Worm (Caenorhabditis elegans) whole organism, L4 larva: ENCODE measurements around the gene atl-1.

Experiments used
- F26F4.8 ChIP-seq: fragments of 200-800 bp; sonication (Bioruptor generic); conservative IDR thresholded peaks from 2 replicates; pipeline ENCODE4 v1.3.6; 2022; ENCODE audit warnings: missing genetic modification characterization, missing compliant biosample characterization
- F37D6.2 ChIP-seq: sonication (generic microtip); optimal IDR thresholded peaks from 2 replicates; lab custom pipeline; 2016; ENCODE audit warnings: mild to moderate bottlenecking, missing genetic modification characterization, missing compliant biosample characterization
- F44E2.7 ChIP-seq: fragments of 200-800 bp; sonication (Bioruptor generic); IDR thresholded peaks from 2 replicates; pipeline ENCODE4 v2.1.2; 2022; ENCODE audit warnings: missing genetic modification characterization, missing compliant biosample characterization
- T26A8.4 ChIP-seq: fragments of 200-800 bp; sonication (Bioruptor generic); IDR thresholded peaks from 2 replicates; pipeline ENCODE4 v1.3.6; 2022; ENCODE audit warnings: missing genetic modification characterization, missing compliant biosample characterization
- Y105C5A.15 ChIP-seq: fragments of 200-800 bp; sonication (Bioruptor generic); IDR thresholded peaks from 2 replicates; pipeline ENCODE4 v1.3.6; 2022; ENCODE audit warnings: missing genetic modification characterization, missing compliant biosample characterization
- Y5F2A.4 ChIP-seq: fragments of 200-800 bp; sonication (Bioruptor generic); optimal IDR thresholded peaks from 2 replicates; lab custom pipeline; 2018; ENCODE audit warnings: mild to moderate bottlenecking, missing genetic modification characterization, missing compliant biosample characterization
- Y75B8A.6 ChIP-seq: fragments of 200-800 bp; sonication (Bioruptor generic); IDR thresholded peaks from 2 replicates; pipeline ENCODE4 v1.3.6; 2022; ENCODE audit warnings: missing genetic modification reagents, missing genetic modification characterization, missing compliant biosample characterization
- ZK337.2 ChIP-seq: fragments of 200-800 bp; sonication (Bioruptor generic); IDR thresholded peaks from 2 replicates; pipeline ENCODE4 v1.3.6; 2022; ENCODE audit warnings: missing genetic modification reagents, missing genetic modification characterization, missing compliant biosample characterization
- ZK546.5 ChIP-seq, 2 experiments: sonication (generic microtip); optimal IDR thresholded peaks; 2 replicates each; lab custom pipeline; 2017; ENCODE audit warnings: missing biosample characterization in 2 of 2, missing genetic modification characterization in 2 of 2
- aha-1 ChIP-seq: fragments of 150-350 bp; peaks from one replicate; lab custom pipeline; 2014; ENCODE audit warnings: missing biosample characterization, missing genetic modification characterization
- ama-1 ChIP-seq: fragments of 150-350 bp; optimal IDR thresholded peaks from 2 replicates; lab custom pipeline; 2014; ENCODE audit warnings: inconsistent platforms, mixed read lengths
- attf-4 ChIP-seq: sonication (generic microtip); optimal IDR thresholded peaks from 3 replicates; lab custom pipeline; 2017; ENCODE audit warnings: missing biosample characterization, missing genetic modification characterization
- ceh-62 ChIP-seq: sonication (generic microtip); optimal IDR thresholded peaks from 2 replicates; lab custom pipeline; 2017; ENCODE audit warnings: missing biosample characterization, missing genetic modification characterization
- ceh-82 ChIP-seq: sonication (generic microtip); optimal IDR thresholded peaks from 2 replicates; lab custom pipeline; 2017; ENCODE audit warnings: missing biosample characterization, missing genetic modification characterization
- ces-1 ChIP-seq: fragments of 150-350 bp; sonication (generic microtip); optimal IDR thresholded peaks from 4 replicates; lab custom pipeline; 2014; ENCODE audit warnings: missing biosample characterization, missing genetic modification reagents, missing genetic modification characterization
- daf-12 ChIP-seq: fragments of 150-350 bp; optimal IDR thresholded peaks from 2 replicates; lab custom pipeline; 2014; ENCODE audit warnings: missing biosample characterization, missing genetic modification reagents, missing genetic modification characterization
- daf-19 ChIP-seq: fragments of 200-800 bp; sonication (Bioruptor generic); conservative IDR thresholded peaks from 2 replicates; pipeline ENCODE4 v1.3.6; 2022; ENCODE audit warnings: missing genetic modification characterization, missing compliant biosample characterization
- daf-8 ChIP-seq: fragments of 200-800 bp; sonication (Bioruptor generic); IDR thresholded peaks from 2 replicates; pipeline ENCODE4 v1.3.6; 2022; ENCODE audit warnings: missing genetic modification characterization, missing compliant biosample characterization
- dmd-6 ChIP-seq: fragments of 200-800 bp; sonication (Bioruptor generic); IDR thresholded peaks from 2 replicates; pipeline ENCODE4 v1.3.6; 2022; ENCODE audit warnings: missing genetic modification reagents, missing genetic modification characterization, missing compliant biosample characterization
- dmd-8 ChIP-seq: fragments of 200-800 bp; sonication (Bioruptor generic); IDR thresholded peaks from 2 replicates; pipeline ENCODE4 v1.3.6; 2022; ENCODE audit warnings: missing genetic modification characterization, missing compliant biosample characterization
- dpl-1 ChIP-seq: fragments of 150-350 bp; optimal IDR thresholded peaks from 2 replicates; lab custom pipeline; 2014; ENCODE audit warnings: missing biosample characterization, missing genetic modification reagents, missing genetic modification characterization
- duxl-1 ChIP-seq: sonication (generic microtip); optimal IDR thresholded peaks from 2 replicates; lab custom pipeline; 2016; ENCODE audit warnings: mild to moderate bottlenecking, missing genetic modification characterization, moderate library complexity, missing compliant biosample characterization; ENCODE audit not compliant: poor library complexity
- egl-27 ChIP-seq: sonication (generic microtip); optimal IDR thresholded peaks from 3 replicates; lab custom pipeline; 2017; ENCODE audit warnings: missing biosample characterization, missing genetic modification reagents, missing genetic modification characterization
- hlh-11 ChIP-seq: fragments of 200-800 bp; sonication (Bioruptor generic); optimal IDR thresholded peaks from 2 replicates; lab custom pipeline; 2018; ENCODE audit warnings: mild to moderate bottlenecking, missing genetic modification characterization, missing compliant biosample characterization
- hlh-30 ChIP-seq: sonication (generic microtip); optimal IDR thresholded peaks from 2 replicates; lab custom pipeline; 2017; ENCODE audit warnings: antibody characterized with exemption, mild to moderate bottlenecking, missing genetic modification characterization, missing compliant biosample characterization; ENCODE audit not compliant: insufficient read depth
- hmg-1.1 ChIP-seq: fragments of 200-800 bp; sonication (Bioruptor generic); IDR thresholded peaks from 2 replicates; pipeline ENCODE4 v1.3.6; 2022; ENCODE audit warnings: missing genetic modification reagents, missing genetic modification characterization, missing compliant biosample characterization
- jun-1 ChIP-seq: fragments of 150-350 bp; optimal IDR thresholded peaks from 2 replicates; lab custom pipeline; 2014; ENCODE audit warnings: missing biosample characterization, missing genetic modification reagents, missing genetic modification characterization
- lim-7 ChIP-seq: fragments of 200-800 bp; sonication (Bioruptor generic); IDR thresholded peaks from 2 replicates; pipeline ENCODE4 v1.3.6; 2022; ENCODE audit warnings: missing genetic modification characterization, missing compliant biosample characterization
- lin-13 ChIP-seq: fragments of 150-350 bp; optimal IDR thresholded peaks from 2 replicates; lab custom pipeline; 2014; ENCODE audit warnings: missing biosample characterization, missing genetic modification reagents, missing genetic modification characterization
- lin-15B ChIP-seq: fragments of 150-350 bp; sonication (generic microtip); optimal IDR thresholded peaks from 3 replicates; lab custom pipeline; 2014; ENCODE audit warnings: missing biosample characterization, missing genetic modification characterization
- lin-39 ChIP-seq: fragments of 150-350 bp; optimal IDR thresholded peaks from 2 replicates; lab custom pipeline; 2014; ENCODE audit warnings: missing biosample characterization, missing genetic modification reagents, missing genetic modification characterization
- lir-3 ChIP-seq: sonication (generic microtip); optimal IDR thresholded peaks from 2 replicates; lab custom pipeline; 2016; ENCODE audit warnings: mild to moderate bottlenecking, missing genetic modification characterization, missing compliant biosample characterization
- lsy-2 ChIP-seq, 2 experiments: fragments of 150-350 bp in 1 of 2; sonication (generic microtip) in 1 of 2; optimal IDR thresholded peaks; 2 replicates each; lab custom pipeline; 2014 to 2017; ENCODE audit warnings: missing biosample characterization in 2 of 2, missing genetic modification characterization in 2 of 2
- madf-9 ChIP-seq: fragments of 200-800 bp; sonication (Bioruptor generic); conservative IDR thresholded peaks from 2 replicates; pipeline ENCODE4 v1.3.6; 2022; ENCODE audit warnings: missing genetic modification reagents, missing genetic modification characterization, missing compliant biosample characterization
- mxl-3 ChIP-seq: fragments of 200-800 bp; sonication (Bioruptor generic); optimal IDR thresholded peaks from 2 replicates; lab custom pipeline; 2018; ENCODE audit warnings: mild to moderate bottlenecking, missing genetic modification characterization, missing compliant biosample characterization
- nhr-237 ChIP-seq: sonication (generic microtip); optimal IDR thresholded peaks from 2 replicates; lab custom pipeline; 2017; ENCODE audit warnings: missing biosample characterization, missing genetic modification characterization
- nhr-25 ChIP-seq: sonication (generic microtip); optimal IDR thresholded peaks from 2 replicates; lab custom pipeline; 2017; ENCODE audit warnings: missing genetic modification characterization, mild to moderate bottlenecking, missing compliant biosample characterization, antibody characterized with exemption, moderate library complexity, borderline replicate concordance; ENCODE audit not compliant: insufficient read depth
- nhr-6 ChIP-seq: fragments of 150-350 bp; optimal IDR thresholded peaks from 2 replicates; lab custom pipeline; 2014; ENCODE audit warnings: missing biosample characterization, missing genetic modification characterization
- nhr-76 ChIP-seq: fragments of 150-350 bp; optimal IDR thresholded peaks from 2 replicates; lab custom pipeline; 2014; ENCODE audit warnings: missing biosample characterization, missing genetic modification characterization
- sdz-12 ChIP-seq: fragments of 200-800 bp; sonication (Bioruptor generic); optimal IDR thresholded peaks from 2 replicates; lab custom pipeline; 2018; ENCODE audit warnings: mild to moderate bottlenecking, missing genetic modification characterization, missing compliant biosample characterization
- set-16 ChIP-seq: fragments of 200-800 bp; sonication (Bioruptor generic); IDR thresholded peaks from 2 replicates; pipeline ENCODE4 v1.3.6; 2022; ENCODE audit warnings: missing genetic modification reagents, missing genetic modification characterization, missing compliant biosample characterization
- spr-1 ChIP-seq: sonication (generic microtip); optimal IDR thresholded peaks from 2 replicates; lab custom pipeline; 2016; ENCODE audit warnings: mild to moderate bottlenecking, missing genetic modification characterization, missing compliant biosample characterization
- tag-97 ChIP-seq: fragments of 200-800 bp; sonication (Bioruptor generic); IDR thresholded peaks from 2 replicates; pipeline ENCODE4 v1.3.6; 2022; ENCODE audit warnings: missing genetic modification characterization, missing compliant biosample characterization
- tra-1 ChIP-seq: fragments of 200-800 bp; sonication (Bioruptor generic); IDR thresholded peaks from 2 replicates; pipeline ENCODE4 v1.3.6; 2022; ENCODE audit warnings: missing genetic modification reagents, missing genetic modification characterization, missing compliant biosample characterization
- unc-130 ChIP-seq: sonication (generic microtip); optimal IDR thresholded peaks from 2 replicates; lab custom pipeline; 2016; ENCODE audit warnings: missing genetic modification reagents, missing genetic modification characterization, missing compliant biosample characterization
- unc-62 ChIP-seq, 3 experiments: fragments of 150-350 bp in 1 of 3; sonication (generic microtip); optimal IDR thresholded peaks in 2 of 3; peaks in 1 of 3; 1 replicate in 1 of 3; 2 replicates in 2 of 3; lab custom pipeline; 2014 to 2017; ENCODE audit warnings: missing biosample characterization in 3 of 3, missing genetic modification characterization in 3 of 3, missing genetic modification reagents in 3 of 3, missing genotype in 1 of 3
- vab-7 ChIP-seq: fragments of 200-800 bp; sonication (Bioruptor generic); IDR thresholded peaks from 2 replicates; pipeline ENCODE4 v1.3.6; 2022; ENCODE audit warnings: missing genetic modification reagents, missing genetic modification characterization, missing compliant biosample characterization
- zag-1 ChIP-seq: fragments of 150-350 bp; optimal IDR thresholded peaks from 2 replicates; lab custom pipeline; 2014; ENCODE audit warnings: missing biosample characterization, missing genetic modification characterization
- zfp-2 ChIP-seq: sonication (generic microtip); optimal IDR thresholded peaks from 2 replicates; lab custom pipeline; 2016; ENCODE audit warnings: mild to moderate bottlenecking, missing genetic modification characterization, missing compliant biosample characterization
- zfp-3 ChIP-seq: fragments of 200-800 bp; sonication (Bioruptor generic); conservative IDR thresholded peaks from 2 replicates; pipeline ENCODE4 v1.3.6; 2022; ENCODE audit warnings: missing genetic modification reagents, missing genetic modification characterization, missing compliant biosample characterization
- zip-11 ChIP-seq: fragments of 200-800 bp; sonication (Bioruptor generic); IDR thresholded peaks from 2 replicates; pipeline ENCODE4 v1.3.6; 2022; ENCODE audit warnings: missing genetic modification characterization, missing compliant biosample characterization
- ztf-11 ChIP-seq: fragments of 150-350 bp; optimal IDR thresholded peaks from 2 replicates; lab custom pipeline; 2014; ENCODE audit warnings: missing biosample characterization, missing genetic modification characterization
- ztf-7 ChIP-seq: fragments of 150-350 bp; optimal IDR thresholded peaks from 2 replicates; lab custom pipeline; 2014; ENCODE audit warnings: missing biosample characterization, missing genetic modification characterization

atl-1 gene

ce11 chrV:9679166-9679565 lies 33.8 kb upstream of the atl-1 start, which contains the start of gene ZK287.9:
ZK287.9 (plus strand) TSS chrV:9679357.
- TF ChIP-seq nhr-6 (tag; lab: Kevin White, UChicago) = no peak
- TF ChIP-seq lir-3 (tag; lab: Kevin White, UChicago) = no peak
- TF ChIP-seq dpl-1 (GFP tag; lab: Kevin White, UChicago) = no peak
- TF ChIP-seq zfp-2 (tag; lab: Kevin White, UChicago) = no peak
- peak; percentile 70 for TF ChIP-seq hlh-11
- TF ChIP-seq hlh-30 = no peak
- no peak for TF ChIP-seq ZK546.5 (tag; optimal IDR thresholded peaks at IDR 0.05; lab: Kevin White, UChicago)
- TF ChIP-seq spr-1 (tag; lab: Kevin White, UChicago) = no peak
- TF ChIP-seq daf-12 (tag; lab: Kevin White, UChicago) = no peak
- TF ChIP-seq vab-7 (GFP tag; lab: Robert Waterston, UW) = no peak
- no peak for TF ChIP-seq jun-1 (tag; lab: Kevin White, UChicago)
- TF ChIP-seq ztf-11 (tag; lab: Kevin White, UChicago) = no peak
- TF ChIP-seq ces-1 (GFP tag; lab: Kevin White, UChicago) = no peak
- no peak for TF ChIP-seq lin-15B
- TF ChIP-seq hmg-1.1 (GFP tag; lab: Robert Waterston, UW) = no peak
- TF ChIP-seq set-16 = no peak
- TF ChIP-seq ceh-62 = no peak
- TF ChIP-seq nhr-237 (tag; lab: Kevin White, UChicago) = no peak
- TF ChIP-seq tra-1 = peak; percentile 58; the same call in 1 of the 2 replicates
- TF ChIP-seq unc-130 (GFP tag; lab: Kevin White, UChicago) = no peak
- no peak for TF ChIP-seq F44E2.7 (GFP tag; lab: Robert Waterston, UW)
- TF ChIP-seq lin-39 (tag; lab: Kevin White, UChicago) = no peak
- no peak for TF ChIP-seq madf-9 (GFP tag; lab: Robert Waterston, UW)
- TF ChIP-seq dmd-6 = peak; percentile 76
- TF ChIP-seq Y105C5A.15 = no peak
- no peak for TF ChIP-seq ama-1
- TF ChIP-seq Y5F2A.4 (GFP tag; lab: Kevin White, UChicago) = no peak
- no peak for TF ChIP-seq egl-27 (tag; lab: Kevin White, UChicago)
- no peak for TF ChIP-seq ceh-82 (tag; lab: Kevin White, UChicago)
- TF ChIP-seq T26A8.4 (GFP tag; lab: Robert Waterston, UW) = no peak
- TF ChIP-seq zfp-3 = no peak
- TF ChIP-seq Y75B8A.6 (GFP tag; lab: Robert Waterston, UW) = no peak
- TF ChIP-seq daf-8 = no peak
- TF ChIP-seq dmd-8 (GFP tag; lab: Robert Waterston, UW) = no peak
- TF ChIP-seq unc-62 (GFP tag; optimal IDR thresholded peaks at IDR 0.05 in 1 of 2; lab: Kevin White, UChicago) = peak in 1 of 2 experiments; percentile 49
- no peak for TF ChIP-seq unc-62 (tag; optimal IDR thresholded peaks at IDR 0.05; lab: Kevin White, UChicago)
- no peak for TF ChIP-seq tag-97 (GFP tag; lab: Robert Waterston, UW)
- no peak for TF ChIP-seq zip-11 (GFP tag; lab: Robert Waterston, UW)
- no peak for TF ChIP-seq zag-1 (tag; lab: Kevin White, UChicago)
- TF ChIP-seq lim-7 (GFP tag; lab: Robert Waterston, UW) = no peak
- no peak for TF ChIP-seq F37D6.2 (tag; lab: Kevin White, UChicago)
- TF ChIP-seq daf-19 (GFP tag; lab: Robert Waterston, UW) = no peak
- no peak for TF ChIP-seq attf-4
- TF ChIP-seq lin-13 (GFP tag; lab: Kevin White, UChicago) = no peak
- TF ChIP-seq duxl-1 = no peak
- no peak for TF ChIP-seq nhr-25 (tag; lab: Kevin White, UChicago)
- no peak for TF ChIP-seq aha-1
- no peak for TF ChIP-seq nhr-76 (tag; lab: Kevin White, UChicago)
- no peak for TF ChIP-seq mxl-3
- TF ChIP-seq ZK337.2 = no peak
- TF ChIP-seq ztf-7 (tag; lab: Kevin White, UChicago) = no peak
- no peak for TF ChIP-seq sdz-12 (GFP tag; lab: Kevin White, UChicago)
- no peak for TF ChIP-seq F26F4.8
- TF ChIP-seq lsy-2 (tag; optimal IDR thresholded peaks at IDR 0.05; lab: Kevin White, UChicago) = no peak
